Fruit fly (Drosophila melanogaster) whole organism, embryonic: ENCODE results near the gene CG4293.
A peak's percentile ranks its signal among the peaks of the same experiment; 100 is the strongest.

Experiments
- Asciz ChIP-seq: fragments of 200-800 bp; sonication (Bioruptor generic); optimal IDR thresholded peaks from 2 replicates; lab custom pipeline; 2017; ENCODE audit warnings: missing biosample characterization, mild to moderate bottlenecking, missing genetic modification characterization, missing genetic modification reagents
- BtbVII ChIP-seq: fragments of 200-800 bp; sonication (Bioruptor generic); optimal IDR thresholded peaks from 3 replicates; lab custom pipeline; 2017; ENCODE audit warnings: missing biosample characterization, mild to moderate bottlenecking, missing genetic modification characterization
- CG10147 ChIP-seq: fragments of 200-800 bp; sonication (Bioruptor generic); optimal IDR thresholded peaks from 2 replicates; lab custom pipeline; 2019; ENCODE audit warnings: missing biosample characterization, mild to moderate bottlenecking, missing genetic modification characterization, moderate library complexity
- CG10209 ChIP-seq: fragments of 200-800 bp; sonication (Bioruptor generic); optimal IDR thresholded peaks from 3 replicates; lab custom pipeline; 2017; ENCODE audit warnings: missing biosample characterization, mild to moderate bottlenecking, missing genetic modification characterization, missing genetic modification reagents
- CG10274 ChIP-seq: fragments of 200-800 bp; sonication (Bioruptor generic); optimal IDR thresholded peaks from 3 replicates; lab custom pipeline; 2017; ENCODE audit warnings: missing biosample characterization, mild to moderate bottlenecking, missing genetic modification characterization
- CG11085 ChIP-seq: fragments of 200-800 bp; sonication (Bioruptor generic); IDR thresholded peaks from 2 replicates; pipeline ENCODE4 v1.3.6; 2022; ENCODE audit warnings: missing biosample characterization, missing genetic modification characterization
- CG11247 ChIP-seq: fragments of 200-800 bp; sonication (Bioruptor generic); IDR thresholded peaks from 2 replicates; pipeline ENCODE4 v1.3.6; 2022; ENCODE audit warnings: missing biosample characterization, missing genetic modification characterization
- CG12236 ChIP-seq: fragments of 200-800 bp; sonication (Bioruptor generic); optimal IDR thresholded peaks from 2 replicates; lab custom pipeline; 2016; ENCODE audit warnings: missing biosample characterization, missing genetic modification characterization
- CG12769 ChIP-seq: fragments of 200-800 bp; sonication (Bioruptor generic); optimal IDR thresholded peaks from 2 replicates; lab custom pipeline; 2019; ENCODE audit warnings: missing biosample characterization, mild to moderate bottlenecking, missing genetic modification characterization, moderate library complexity
- CG14860 ChIP-seq: fragments of 200-800 bp; sonication (Bioruptor generic); IDR thresholded peaks from 3 replicates; pipeline ENCODE4 v1.3.6; 2022; ENCODE audit warnings: missing biosample characterization, missing genetic modification characterization; ENCODE audit not compliant: partially characterized antibody
- CG15601 ChIP-seq: fragments of 200-800 bp; sonication (Bioruptor generic); optimal IDR thresholded peaks from 3 replicates; lab custom pipeline; 2019; ENCODE audit warnings: missing biosample characterization, mild to moderate bottlenecking, missing genetic modification characterization, moderate library complexity
- CG1602 ChIP-seq: fragments of 200-800 bp; sonication (Bioruptor generic); optimal IDR thresholded peaks from 3 replicates; lab custom pipeline; 2016; ENCODE audit warnings: missing biosample characterization, missing genetic modification characterization
- CG17186 ChIP-seq: fragments of 200-800 bp; sonication (Bioruptor generic); optimal IDR thresholded peaks from 3 replicates; lab custom pipeline; 2017; ENCODE audit warnings: missing biosample characterization, missing genetic modification reagents, missing genetic modification characterization
- CG17802 ChIP-seq: fragments of 200-800 bp; sonication (Bioruptor generic); optimal IDR thresholded peaks from 2 replicates; lab custom pipeline; 2018; ENCODE audit warnings: missing biosample characterization, mild to moderate bottlenecking, missing genetic modification characterization, moderate library complexity
- CG18599 ChIP-seq: fragments of 200-800 bp; sonication (Bioruptor generic); optimal IDR thresholded peaks from 3 replicates; lab custom pipeline; 2017; ENCODE audit warnings: missing biosample characterization, missing genetic modification characterization, mild to moderate bottlenecking, moderate library complexity, missing genetic modification reagents
- CG18619 ChIP-seq: fragments of 200-800 bp; sonication (Bioruptor generic); optimal IDR thresholded peaks from 3 replicates; lab custom pipeline; 2017; ENCODE audit warnings: missing biosample characterization, mild to moderate bottlenecking, missing genetic modification characterization
- CG2116 ChIP-seq: fragments of 200-800 bp; sonication (Bioruptor generic); optimal IDR thresholded peaks from 3 replicates; lab custom pipeline; 2018; ENCODE audit warnings: missing biosample characterization, mild to moderate bottlenecking, missing genetic modification characterization
- CG2712 ChIP-seq: fragments of 200-800 bp; optimal IDR thresholded peaks from 3 replicates; lab custom pipeline; 2019; ENCODE audit warnings: missing biosample characterization, mild to moderate bottlenecking, missing genetic modification characterization, moderate library complexity
- CG31441 ChIP-seq: fragments of 200-800 bp; sonication (Bioruptor generic); IDR thresholded peaks from 2 replicates; pipeline ENCODE4 v1.3.6; 2022; ENCODE audit warnings: missing biosample characterization, missing genetic modification characterization
- CG7839 ChIP-seq: fragments of 200-800 bp; sonication (Bioruptor generic); optimal IDR thresholded peaks from 3 replicates; lab custom pipeline; 2018; ENCODE audit warnings: missing biosample characterization, mild to moderate bottlenecking, missing genetic modification characterization, moderate library complexity
- CG7928 ChIP-seq: fragments of 200-800 bp; sonication (Bioruptor generic); optimal IDR thresholded peaks from 2 replicates; lab custom pipeline; 2017; ENCODE audit warnings: missing biosample characterization, mild to moderate bottlenecking, missing genetic modification characterization
- CkIIα-i1 ChIP-seq: fragments of 200-800 bp; sonication (Bioruptor generic); IDR thresholded peaks from 2 replicates; pipeline ENCODE4 v1.3.6; 2022; ENCODE audit warnings: missing biosample characterization, missing genetic modification characterization
- D19B ChIP-seq: fragments of 200-800 bp; sonication (Bioruptor generic); optimal IDR thresholded peaks from 2 replicates; lab custom pipeline; 2017; ENCODE audit warnings: missing biosample characterization, mild to moderate bottlenecking, missing genetic modification characterization
- Fer1 ChIP-seq: fragments of 200-800 bp; sonication (Bioruptor generic); optimal IDR thresholded peaks from 2 replicates; lab custom pipeline; 2017; ENCODE audit warnings: missing biosample characterization, mild to moderate bottlenecking, missing genetic modification characterization
- Gsc ChIP-seq: fragments of 200-800 bp; sonication (Bioruptor generic); IDR thresholded peaks from 2 replicates; pipeline ENCODE4 v1.3.6; 2022; ENCODE audit warnings: missing biosample characterization, missing genetic modification characterization
- HLHmδ ChIP-seq: fragments of 200-800 bp; sonication (Bioruptor generic); optimal IDR thresholded peaks from 2 replicates; lab custom pipeline; 2018; ENCODE audit warnings: missing biosample characterization, mild to moderate bottlenecking, missing genetic modification characterization, moderate library complexity
- Hand ChIP-seq: fragments of 200-800 bp; sonication (Bioruptor generic); optimal IDR thresholded peaks from 2 replicates; lab custom pipeline; 2017; ENCODE audit warnings: mild to moderate bottlenecking, missing biosample characterization, missing genetic modification reagents, missing genetic modification characterization
- Med ChIP-seq: fragments of 200-800 bp; sonication (Bioruptor generic); peaks from one replicate; lab custom pipeline; 2016; ENCODE audit warnings: missing biosample characterization, missing genetic modification characterization, mild to moderate bottlenecking, inconsistent platforms, moderate library complexity
- Myb ChIP-seq: fragments of 200-800 bp; sonication (Bioruptor generic); optimal IDR thresholded peaks from 2 replicates; lab custom pipeline; 2016; ENCODE audit warnings: missing biosample characterization, missing genetic modification characterization
- Nf-YA ChIP-seq: fragments of 200-800 bp; sonication (Bioruptor generic); IDR thresholded peaks from 2 replicates; pipeline ENCODE4 v1.3.6; 2022; ENCODE audit warnings: missing biosample characterization, missing genetic modification characterization
- Rx ChIP-seq: fragments of 200-800 bp; sonication (Bioruptor generic); IDR thresholded peaks from 2 replicates; pipeline ENCODE4 v1.3.6; 2022; ENCODE audit warnings: missing biosample characterization, missing genetic modification characterization
- Scr ChIP-seq: fragments of 200-800 bp; sonication (Bioruptor generic); IDR thresholded peaks from 2 replicates; pipeline ENCODE4 v1.3.6; 2022; ENCODE audit warnings: missing biosample characterization, missing genetic modification characterization; ENCODE audit not compliant: partially characterized antibody
- chinmo ChIP-seq: fragments of 200-800 bp; sonication (Bioruptor generic); IDR thresholded peaks from 4 replicates; pipeline ENCODE4 v1.3.6; 2022; ENCODE audit warnings: missing biosample characterization, missing genetic modification characterization; ENCODE audit not compliant: partially characterized antibody
- crc ChIP-seq: fragments of 200-800 bp; sonication (Bioruptor generic); optimal IDR thresholded peaks from 2 replicates; lab custom pipeline; 2016; ENCODE audit warnings: missing biosample characterization, missing genetic modification characterization
- fd102C ChIP-seq: fragments of 200-800 bp; sonication (Bioruptor generic); optimal IDR thresholded peaks from 2 replicates; lab custom pipeline; 2018; ENCODE audit warnings: missing biosample characterization, mild to moderate bottlenecking, missing genetic modification characterization, moderate library complexity
- hb ChIP-seq: fragments of 200-800 bp; sonication (Bioruptor generic); IDR thresholded peaks from 3 replicates; pipeline ENCODE4 v1.3.6; 2022; ENCODE audit warnings: missing biosample characterization, missing genetic modification characterization; ENCODE audit not compliant: partially characterized antibody
- kni ChIP-seq: fragments of 200-800 bp; sonication (Bioruptor generic); optimal IDR thresholded peaks from 3 replicates; lab custom pipeline; 2017; ENCODE audit warnings: mild to moderate bottlenecking, missing biosample characterization, missing genetic modification reagents, missing genetic modification characterization
- lilli ChIP-seq: fragments of 200-800 bp; sonication (Bioruptor generic); optimal IDR thresholded peaks from 3 replicates; lab custom pipeline; 2016; ENCODE audit warnings: missing biosample characterization, missing genetic modification characterization
- lov ChIP-seq, 2 experiments: fragments of 200-800 bp in 1 of 2; fragments of >200 bp in 1 of 2; sonication (Bioruptor generic) in 1 of 2; IDR thresholded peaks in 1 of 2; optimal IDR thresholded peaks in 1 of 2; 2 replicates in 1 of 2; 3 replicates in 1 of 2; pipeline versions ENCODE4 v1.3.6 to Lab custom; 2017 to 2022; ENCODE audit warnings: missing biosample characterization in 1 of 2, missing genetic modification characterization in 1 of 2
- pnt ChIP-seq: fragments of 200-800 bp; sonication (Bioruptor generic); optimal IDR thresholded peaks from 3 replicates; lab custom pipeline; 2016; ENCODE audit warnings: missing biosample characterization, missing genetic modification characterization
- ranshi ChIP-seq: fragments of 200-800 bp; sonication (Bioruptor generic); IDR thresholded peaks from 2 replicates; pipeline ENCODE4 v1.3.6; 2022; ENCODE audit warnings: missing biosample characterization, missing genetic modification characterization
- sens ChIP-seq: fragments of 200-800 bp; sonication (Bioruptor generic); peaks from one replicate; lab custom pipeline; 2016; ENCODE audit warnings: missing biosample characterization, missing genetic modification characterization
- shn ChIP-seq: fragments of 200-800 bp; sonication (Bioruptor generic); optimal IDR thresholded peaks from 3 replicates; lab custom pipeline; 2016; ENCODE audit warnings: missing biosample characterization, missing genetic modification characterization
- slbo ChIP-seq: fragments of 200-800 bp; sonication (Bioruptor generic); IDR thresholded peaks from 2 replicates; pipeline ENCODE4 v1.3.6; 2022; ENCODE audit warnings: missing biosample characterization, missing genetic modification characterization
- so ChIP-seq: fragments of 200-800 bp; sonication (Bioruptor generic); IDR thresholded peaks from 3 replicates; pipeline ENCODE4 v1.3.6; 2022; ENCODE audit warnings: missing biosample characterization, missing genetic modification characterization
- sqz ChIP-seq: fragments of 200-800 bp; sonication (Bioruptor generic); optimal IDR thresholded peaks from 3 replicates; lab custom pipeline; 2018; ENCODE audit warnings: missing biosample characterization, mild to moderate bottlenecking, missing genetic modification characterization
- toy ChIP-seq: fragments of 200-800 bp; sonication (Bioruptor generic); IDR thresholded peaks from 2 replicates; pipeline ENCODE4 v1.3.6; 2022; ENCODE audit warnings: missing biosample characterization, missing genetic modification characterization
- twi ChIP-seq: fragments of 200-800 bp; optimal IDR thresholded peaks from 2 replicates; lab custom pipeline; 2019; ENCODE audit warnings: missing biosample characterization, mild to moderate bottlenecking, missing genetic modification characterization, moderate library complexity
- zen2 ChIP-seq: fragments of 200-800 bp; sonication (Bioruptor generic); IDR thresholded peaks from 3 replicates; pipeline ENCODE4 v1.3.6; 2022; ENCODE audit warnings: missing biosample characterization, missing genetic modification characterization; ENCODE audit not compliant: partially characterized antibody

Gene CG4293

DNA sequence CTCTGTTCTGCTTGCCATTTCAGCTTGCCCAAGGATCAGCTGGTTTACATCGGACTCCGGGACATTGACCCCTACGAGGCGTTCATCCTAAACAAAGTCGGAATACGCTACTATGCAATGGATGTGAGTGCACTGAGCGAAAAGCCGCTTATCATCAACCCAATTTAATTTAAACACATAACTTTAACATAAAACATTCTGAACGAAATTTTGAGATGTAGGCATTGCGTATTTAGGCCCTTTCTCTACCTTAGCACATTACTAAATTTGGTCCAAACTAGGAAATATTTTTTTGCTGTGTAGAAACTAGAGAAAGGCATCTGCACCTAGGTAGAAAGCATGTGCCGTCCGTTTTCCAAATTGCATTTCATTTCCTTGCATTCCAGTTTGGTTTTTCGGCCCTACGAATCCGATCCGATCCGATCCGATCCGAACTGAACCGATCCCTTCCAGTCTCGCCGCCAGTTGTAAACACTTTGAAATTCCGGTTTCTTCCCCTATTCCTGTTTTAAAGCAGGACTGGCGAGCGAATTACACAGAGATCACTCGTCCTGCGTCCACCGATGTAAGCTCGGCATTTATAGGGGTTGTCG lies 3.5 kb downstream of the CG4293 start:
- TF ChIP-seq toy (GFP tag; lab: Robert Waterston, UW) (no peak), lov (optimal IDR thresholded peaks at IDR 0.05; lab: Kevin White, UChicago) (no peak), lov (GFP tag; IDR thresholded peaks at IDR 0.05; lab: Robert Waterston, UW) (peak; percentile 72; the same call in 1 of the 3 replicates), Asciz (GFP tag; lab: Kevin White, UChicago) (no peak), D19B (no peak), CG17802 (tag; lab: Kevin White, UChicago) (no peak), CG7839 (tag; lab: Kevin White, UChicago) (peak; percentile 58), CG1602 (GFP tag; lab: Kevin White, UChicago) (peak; percentile 56), CG2116 (GFP tag; lab: Kevin White, UChicago) (peak; percentile 15), lilli (GFP tag; lab: Kevin White, UChicago) (peak; percentile 54), CkIIα-i1 (GFP tag; lab: Robert Waterston, UW) (no peak), Nf-YA (GFP tag; lab: Robert Waterston, UW) (no peak), CG2712 (tag; lab: Kevin White, UChicago) (peak; percentile 83), pnt (GFP tag; lab: Kevin White, UChicago) (peak; percentile 68), slbo (GFP tag; lab: Robert Waterston, UW) (no peak), CG12236 (peak; percentile 42), twi (tag; lab: Kevin White, UChicago) (peak; percentile 44), CG15601 (no peak), CG31441 (GFP tag; lab: Robert Waterston, UW) (peak; percentile 66), kni (no peak), CG18619 (GFP tag; lab: Kevin White, UChicago) (no peak), chinmo (GFP tag; lab: Robert Waterston, UW) (no peak), CG14860 (GFP tag; lab: Robert Waterston, UW) (no peak), ranshi (GFP tag; lab: Robert Waterston, UW) (no peak), Rx (GFP tag; lab: Robert Waterston, UW) (0 out of 2 replicates have a peak, but pooled peaks have one; percentile 20), zen2 (GFP tag; lab: Robert Waterston, UW) (no peak), CG18599 (GFP tag; lab: Kevin White, UChicago) (no peak), CG7928 (GFP tag; lab: Kevin White, UChicago) (no peak), shn (GFP tag; lab: Kevin White, UChicago) (peak; percentile 35), CG12769 (tag; lab: Kevin White, UChicago) (no peak), CG10274 (GFP tag; lab: Kevin White, UChicago) (no peak), HLHmδ (GFP tag; lab: Kevin White, UChicago) (no peak), sqz (GFP tag; lab: Kevin White, UChicago) (no peak), CG10209 (GFP tag; lab: Kevin White, UChicago) (peak; percentile 65), CG10147 (no peak), Fer1 (no peak), Scr (GFP tag; lab: Robert Waterston, UW) (no peak), BtbVII (GFP tag; lab: Kevin White, UChicago) (no peak), CG17186 (GFP tag; lab: Kevin White, UChicago) (no peak), hb (GFP tag; lab: Robert Waterston, UW) (no peak), CG11247 (GFP tag; lab: Robert Waterston, UW) (no peak), CG11085 (no peak), sens (GFP tag; lab: Kevin White, UChicago) (peak; percentile 95), Myb (no peak), Med (GFP tag; lab: Kevin White, UChicago) (peak; percentile 90), so (no peak), crc (GFP tag; lab: Kevin White, UChicago) (no peak), fd102C (peak; percentile 97), Gsc (GFP tag; lab: Robert Waterston, UW) (no peak), Hand (GFP tag; lab: Kevin White, UChicago) (no peak)
